Worm (Caenorhabditis elegans): ENCODE results near the gene C09B8.4.

C09B8.4 gene

DNA sequence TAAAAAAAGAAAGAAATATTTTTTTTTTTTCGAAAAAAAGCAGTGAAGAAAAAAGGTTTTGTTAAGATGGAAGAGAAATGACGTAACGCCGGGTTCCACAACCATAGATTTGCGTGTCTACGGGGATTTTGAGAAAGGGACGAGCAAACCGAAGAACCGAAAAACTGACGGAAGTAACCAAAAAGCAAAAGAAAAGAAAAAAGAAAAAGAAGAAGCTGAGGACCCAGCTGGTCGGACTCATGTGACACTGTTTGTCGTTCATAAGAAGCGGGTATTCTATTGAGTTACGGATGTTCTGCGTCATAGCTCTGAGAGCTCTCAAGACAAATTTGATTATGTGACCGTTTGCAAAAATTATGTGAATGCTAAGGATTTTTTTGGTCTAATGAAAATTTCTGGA lies 36.9 kb downstream of the C09B8.4 start (continued):
- TF ChIP-seq sox-4 (tag; optimal IDR thresholded peaks at IDR 0.05), result no peak

DNA sequence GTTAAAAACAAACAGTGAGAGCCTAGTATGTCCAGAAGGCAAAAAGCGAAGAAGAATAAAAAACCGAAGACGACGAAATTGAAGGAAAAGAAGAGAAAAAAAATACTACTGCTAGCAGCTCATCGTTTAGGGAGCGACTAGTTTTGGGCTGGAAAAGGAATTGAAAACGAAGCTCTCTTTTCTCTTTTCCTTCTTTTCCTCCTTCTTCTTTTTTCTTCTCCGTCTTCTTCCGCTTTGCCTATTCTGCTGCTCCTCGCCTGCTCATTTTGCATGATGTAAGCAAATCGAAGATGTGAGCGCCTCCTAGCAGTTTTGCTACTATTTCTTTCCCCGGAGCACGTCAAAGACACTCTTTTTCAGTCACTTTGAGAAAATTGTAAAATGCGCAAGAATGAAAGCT lies 38.0 kb downstream of the C09B8.4 start:
- TF ChIP-seq fkh-8 (tag; optimal IDR thresholded peaks at IDR 0.05) (peak; percentile 8), nhr-85 (tag) (no peak), lin-15B (tag; optimal IDR thresholded peaks at IDR 0.05) (no peak), fkh-10 (GFP tag; optimal IDR thresholded peaks at IDR 0.05) (peak; percentile 62), ceh-82 (tag; optimal IDR thresholded peaks at IDR 0.05) (peak in 1 of 3 experiments; percentile 23), mef-2 (tag; optimal IDR thresholded peaks at IDR 0.05) (no peak), lsy-2 (tag; optimal IDR thresholded peaks at IDR 0.05) (peak in 1 of 2 experiments; percentile 4), nhr-47 (tag; optimal IDR thresholded peaks at IDR 0.05) (peak; percentile 44), zip-4 (GFP tag; optimal IDR thresholded peaks at IDR 0.05) (no peak), unc-98 (GFP tag; IDR thresholded peaks at IDR 0.05) (no peak), lin-14 (GFP tag; optimal IDR thresholded peaks at IDR 0.05) (peak; percentile 75), F16B12.6 (tag; optimal IDR thresholded peaks at IDR 0.05) (no peak)

ce11 chrX:5977754-5978153 lies 42.0 kb downstream of the C09B8.4 start, which contains the start of gene kin-2:
TSS of gene kin-2 (minus strand) at chrX:5977854.
- TF ChIP-seq nhr-12 (tag; optimal IDR thresholded peaks at IDR 0.05) (no peak), F16B12.6 (tag; optimal IDR thresholded peaks at IDR 0.05) (no peak), hlh-17 (GFP tag; optimal IDR thresholded peaks at IDR 0.05; ENCODE audit: borderline replicate concordance) (no peak), mep-1 (tag; optimal IDR thresholded peaks at IDR 0.05) (no peak), rnt-1 (tag; optimal IDR thresholded peaks at IDR 0.05) (no peak), lir-3 (tag; optimal IDR thresholded peaks at IDR 0.05; ENCODE audit: poor library complexity) (no peak), nhr-28 (tag; optimal IDR thresholded peaks at IDR 0.05) (no peak), tbx-2 (tag; optimal IDR thresholded peaks at IDR 0.05) (no peak), lsy-2 (tag; optimal IDR thresholded peaks at IDR 0.05) (no peak), lin-39 (tag; optimal IDR thresholded peaks at IDR 0.05) (no peak), nhr-237 (tag; optimal IDR thresholded peaks at IDR 0.05) (no peak), ceh-8 (GFP tag; optimal IDR thresholded peaks at IDR 0.05) (no peak), nhr-20 (tag; optimal IDR thresholded peaks at IDR 0.05) (no peak), ztf-11 (tag; optimal IDR thresholded peaks at IDR 0.05) (no peak), nhr-47 (tag; optimal IDR thresholded peaks at IDR 0.05) (no peak)

DNA sequence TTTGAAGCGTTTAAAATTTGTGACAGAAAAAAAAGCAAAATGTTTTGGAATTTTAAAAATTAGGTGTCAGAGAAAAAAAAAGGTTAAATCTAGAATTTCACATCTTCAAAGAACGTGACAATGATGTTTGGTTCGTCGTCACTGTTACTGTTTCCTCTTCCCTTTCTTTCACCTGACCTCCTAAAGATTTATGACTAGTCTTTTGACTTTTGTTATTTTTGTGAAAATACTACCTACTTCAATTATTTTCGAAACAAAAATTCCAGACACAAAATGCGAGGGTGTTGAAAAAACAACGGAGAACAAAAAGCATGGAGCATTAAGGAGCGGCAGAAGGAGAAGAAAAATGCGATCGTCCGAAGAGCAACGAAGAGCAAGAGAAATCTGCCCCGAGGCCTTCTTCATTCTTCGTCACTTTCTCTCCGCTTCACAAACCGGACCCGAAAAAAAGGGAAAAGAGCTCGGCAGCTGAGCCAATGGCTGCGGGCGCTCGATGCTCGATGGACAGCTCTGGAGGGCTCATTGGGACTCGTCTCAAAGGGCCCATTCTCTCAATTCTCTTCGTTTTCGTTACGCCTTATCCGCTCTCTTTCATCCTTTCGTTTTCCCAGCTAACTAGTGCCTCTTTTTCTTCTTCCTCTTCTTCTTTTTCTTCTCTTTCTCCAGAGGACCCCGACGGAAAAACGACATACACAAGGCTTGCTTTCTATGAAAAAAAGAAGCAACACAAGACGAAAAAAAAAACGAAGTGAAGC lies 43.4 kb downstream of the C09B8.4 start:
- TF ChIP-seq unc-98 (GFP tag; IDR thresholded peaks at IDR 0.05) (no peak), dsc-1 (tag; optimal IDR thresholded peaks at IDR 0.05) (peak; percentile 49), unc-130 (tag; optimal IDR thresholded peaks at IDR 0.05) (no peak), lin-39 (tag; optimal IDR thresholded peaks at IDR 0.05) (no peak), rnt-1 (tag; optimal IDR thresholded peaks at IDR 0.05) (peak; percentile 38), lin-15B (tag; optimal IDR thresholded peaks at IDR 0.05) (no peak), zip-4 (GFP tag; optimal IDR thresholded peaks at IDR 0.05) (no peak), fkh-8 (tag; optimal IDR thresholded peaks at IDR 0.05) (no peak), snpc-4 (tag; optimal IDR thresholded peaks at IDR 0.05) (no peak), nhr-12 (tag; optimal IDR thresholded peaks at IDR 0.05) (no peak), mab-9 (GFP tag; IDR thresholded peaks at IDR 0.05) (no peak), F16B12.6 (tag; optimal IDR thresholded peaks at IDR 0.05) (no peak), vab-15 (tag; optimal IDR thresholded peaks at IDR 0.05) (no peak), ceh-82 (tag; optimal IDR thresholded peaks at IDR 0.05) (peak in 1 of 3 experiments; percentile 44), nhr-28 (tag; optimal IDR thresholded peaks at IDR 0.05) (no peak), irx-1 (tag; optimal IDR thresholded peaks at IDR 0.05) (no peak), tbx-2 (tag; optimal IDR thresholded peaks at IDR 0.05) (peak; percentile 36), mef-2 (tag; optimal IDR thresholded peaks at IDR 0.05) (no peak), fkh-4 (tag; optimal IDR thresholded peaks at IDR 0.05; ENCODE audit: borderline replicate concordance) (no peak), C34B4.2 (tag; optimal IDR thresholded peaks at IDR 0.05) (no peak), isw-1 (GFP tag; IDR thresholded peaks at IDR 0.05) (peak; percentile 34), ama-1 (optimal IDR thresholded peaks at IDR 0.05) (no peak), lin-13 (GFP tag; optimal IDR thresholded peaks at IDR 0.05) (no peak), nhr-11 (tag; optimal IDR thresholded peaks at IDR 0.05) (no peak), pax-3 (tag; optimal IDR thresholded peaks at IDR 0.05) (no peak), dpl-1 (GFP tag; optimal IDR thresholded peaks at IDR 0.05) (no peak), egl-13 (tag; optimal IDR thresholded peaks at IDR 0.05) (peak; percentile 34), ceh-88 (GFP tag; IDR thresholded peaks at IDR 0.05) (no peak), grh-1 (GFP tag; IDR thresholded peaks at IDR 0.05) (no peak), mep-1 (tag; optimal IDR thresholded peaks at IDR 0.05) (no peak), fkh-10 (GFP tag; optimal IDR thresholded peaks at IDR 0.05) (peak; percentile 63), xbp-1 (tag; optimal IDR thresholded peaks at IDR 0.05) (peak; percentile 22), nhr-237 (tag; optimal IDR thresholded peaks at IDR 0.05) (no peak), nhr-20 (tag; optimal IDR thresholded peaks at IDR 0.05) (no peak)
